Fruit fly (Drosophila melanogaster) whole organism, prepupa: ENCODE results near the gene Plap.

Source experiments
- CG10669 ChIP-seq: fragments of 200-800 bp; sonication (Bioruptor generic); optimal IDR thresholded peaks from 3 replicates; lab custom pipeline; 2018; ENCODE audit warnings: missing biosample characterization, mild to moderate bottlenecking, missing genetic modification characterization, moderate library complexity
- CG16779 ChIP-seq: fragments of 200-800 bp; sonication (Bioruptor generic); optimal IDR thresholded peaks from 3 replicates; lab custom pipeline; 2017; ENCODE audit warnings: missing biosample characterization, mild to moderate bottlenecking, missing genetic modification characterization
- CG6792 ChIP-seq: fragments of 200-800 bp; sonication (Bioruptor generic); optimal IDR thresholded peaks from 3 replicates; lab custom pipeline; 2016; ENCODE audit warnings: missing biosample characterization, missing genetic modification characterization
- CG6808 ChIP-seq: fragments of 200-800 bp; sonication (Bioruptor generic); optimal IDR thresholded peaks from 3 replicates; lab custom pipeline; 2017; ENCODE audit warnings: missing biosample characterization, missing genetic modification characterization, mild to moderate bottlenecking, moderate library complexity, missing genetic modification reagents
- Eip93F ChIP-seq: fragments of 200-800 bp; sonication (Bioruptor generic); optimal IDR thresholded peaks from 2 replicates; lab custom pipeline; 2016; ENCODE audit warnings: missing biosample characterization, mild to moderate bottlenecking, missing genetic modification characterization
- Smox ChIP-seq: fragments of 200-800 bp; sonication (Bioruptor generic); optimal IDR thresholded peaks from 3 replicates; lab custom pipeline; 2016; ENCODE audit warnings: missing biosample characterization, missing genetic modification characterization
- cyc ChIP-seq: fragments of 200-800 bp; sonication (Bioruptor generic); optimal IDR thresholded peaks from 3 replicates; lab custom pipeline; 2016; ENCODE audit warnings: missing biosample characterization, missing genetic modification characterization
- fkh ChIP-seq: fragments of 200-800 bp; sonication (Bioruptor generic); optimal IDR thresholded peaks from 3 replicates; lab custom pipeline; 2017; ENCODE audit warnings: missing biosample characterization, mild to moderate bottlenecking, missing genetic modification characterization, moderate library complexity
- salr ChIP-seq, 2 experiments: fragments of 200-800 bp; sonication (Bioruptor generic); optimal IDR thresholded peaks; 3 replicates each; lab custom pipeline; 2016 to 2018; ENCODE audit warnings: missing biosample characterization in 2 of 2, missing genetic modification characterization in 2 of 2, mild to moderate bottlenecking in 1 of 2
- spab ChIP-seq: fragments of 200-800 bp; sonication (Bioruptor generic); optimal IDR thresholded peaks from 2 replicates; lab custom pipeline; 2017; ENCODE audit warnings: missing biosample characterization, mild to moderate bottlenecking, missing genetic modification characterization, missing genetic modification reagents
- svp ChIP-seq: fragments of 200-800 bp; sonication (Bioruptor generic); peaks from one replicate; lab custom pipeline; 2016; ENCODE audit warnings: missing biosample characterization, missing genetic modification characterization

- TF ChIP-seq spab (no peak), CG10669 (GFP tag; lab: Kevin White, UChicago) (no peak), CG16779 (no peak), Eip93F (GFP tag; lab: Kevin White, UChicago) (no peak), salr (GFP tag; optimal IDR thresholded peaks at IDR 0.05; lab: Kevin White, UChicago) (no peak), CG6792 (no peak), cyc (GFP tag; lab: Kevin White, UChicago) (no peak), Smox (no peak), CG6808 (GFP tag; lab: Kevin White, UChicago) (no peak), svp (GFP tag; lab: Kevin White, UChicago) (no peak), fkh (GFP tag; lab: Kevin White, UChicago) (no peak)
Observed at dm6 chr2L:1202445-1202844, 32.3 kb upstream of the Plap start.
